Fruit fly (Drosophila melanogaster) whole organism, adult: ENCODE results near the gene Hr39.

ENCODE experiments used
- CG12768 ChIP-seq: fragments of 200-800 bp; sonication (Bioruptor generic); optimal IDR thresholded peaks from 2 replicates; lab custom pipeline; 2017; ENCODE audit warnings: missing biosample characterization, missing genetic modification characterization, mild to moderate bottlenecking, moderate library complexity, missing genetic modification reagents
- CG1620 ChIP-seq: fragments of 200-800 bp; sonication (Bioruptor generic); optimal IDR thresholded peaks from 2 replicates; lab custom pipeline; 2016; ENCODE audit warnings: missing biosample characterization, missing genetic modification characterization
- CG33017 ChIP-seq: fragments of 200-800 bp; sonication (Bioruptor generic); optimal IDR thresholded peaks from 2 replicates; lab custom pipeline; 2018; ENCODE audit warnings: missing biosample characterization, mild to moderate bottlenecking, missing genetic modification characterization, moderate library complexity
- CG5204 ChIP-seq: fragments of 200-800 bp; sonication (Bioruptor generic); optimal IDR thresholded peaks from 2 replicates; lab custom pipeline; 2016; ENCODE audit warnings: missing biosample characterization, missing genetic modification characterization
- CG7045 ChIP-seq: fragments of 200-800 bp; sonication (Bioruptor generic); optimal IDR thresholded peaks from 2 replicates; lab custom pipeline; 2017; ENCODE audit warnings: missing biosample characterization, mild to moderate bottlenecking, missing genetic modification characterization
- CG7101 ChIP-seq: fragments of 200-800 bp; sonication (Bioruptor generic); optimal IDR thresholded peaks from 2 replicates; lab custom pipeline; 2018; ENCODE audit warnings: missing biosample characterization, mild to moderate bottlenecking, missing genetic modification characterization, moderate library complexity
- Clk ChIP-seq: fragments of 200-800 bp; sonication (Bioruptor generic); optimal IDR thresholded peaks from 2 replicates; lab custom pipeline; 2017; ENCODE audit warnings: missing biosample characterization, missing genetic modification characterization
- Hr96 ChIP-seq: fragments of 200-800 bp; sonication (Bioruptor generic); optimal IDR thresholded peaks from 2 replicates; lab custom pipeline; 2016; ENCODE audit warnings: missing biosample characterization, missing genetic modification characterization
- Mnt ChIP-seq: fragments of 200-800 bp; sonication (Bioruptor generic); optimal IDR thresholded peaks from 2 replicates; lab custom pipeline; 2016; ENCODE audit warnings: missing biosample characterization, mild to moderate bottlenecking, missing genetic modification characterization
- cic ChIP-seq: fragments of 200-800 bp; sonication (Bioruptor generic); optimal IDR thresholded peaks from 2 replicates; lab custom pipeline; 2017; ENCODE audit warnings: missing biosample characterization, mild to moderate bottlenecking, missing genetic modification characterization, moderate library complexity
- cnc ChIP-seq, 2 experiments: fragments of >200 bp; optimal IDR thresholded peaks; 2 replicates each; lab custom pipeline; 2017
- kay ChIP-seq: fragments of 200-800 bp; sonication (Bioruptor generic); peaks from one replicate; lab custom pipeline; 2016; ENCODE audit warnings: missing biosample characterization, missing genetic modification characterization, borderline replicate concordance
- ovo ChIP-seq: fragments of 200-800 bp; sonication (Bioruptor generic); optimal IDR thresholded peaks from 2 replicates; lab custom pipeline; 2016; ENCODE audit warnings: missing biosample characterization, missing genetic modification characterization
- tj ChIP-seq: fragments of 200-800 bp; sonication (Bioruptor generic); optimal IDR thresholded peaks from 3 replicates; lab custom pipeline; 2017; ENCODE audit warnings: missing biosample characterization, mild to moderate bottlenecking, missing genetic modification characterization, moderate library complexity

- TF ChIP-seq kay (GFP tag; lab: Kevin White, UChicago) (no peak), tj (GFP tag; lab: Kevin White, UChicago) (peak; percentile 66), cnc (optimal IDR thresholded peaks at IDR 0.05; lab: Kevin White, UChicago) (no peak), CG5204 (GFP tag; lab: Kevin White, UChicago) (no peak), CG1620 (peak; percentile 57), Clk (no peak), CG7101 (tag; lab: Kevin White, UChicago) (peak; percentile 30), CG33017 (no peak), CG7045 (no peak), CG12768 (no peak), Mnt (GFP tag; lab: Kevin White, UChicago) (peak; percentile 55), Hr96 (GFP tag; lab: Kevin White, UChicago) (peak; percentile 69), ovo (GFP tag; lab: Kevin White, UChicago) (peak; percentile 9), cic (peak; percentile 3)
Observed at dm6 chr2L:21214961-21215362, 22.1 kb upstream of the Hr39 start.
